Worm (Caenorhabditis elegans): ENCODE results near the gene C16C10.4.

ce11 chrIII:4153299-4153698 lies 17.8 kb upstream of the C16C10.4 start, which contains the start of gene glod-4:
- TF ChIP-seq lin-14 (GFP tag; optimal IDR thresholded peaks at IDR 0.05) (no peak), mep-1 (tag; optimal IDR thresholded peaks at IDR 0.05) (no peak), zag-1 (tag; optimal IDR thresholded peaks at IDR 0.05) (no peak), F16B12.6 (tag; optimal IDR thresholded peaks at IDR 0.05) (no peak)

Data from whole organism, L1 larva.